Worm (Caenorhabditis elegans) whole organism, early embryonic: Measurements from ENCODE around the gene C50H2.7.

ENCODE experiments used
- B0310.2 ChIP-seq: sonication (generic microtip); optimal IDR thresholded peaks from 2 replicates; lab custom pipeline; 2016; ENCODE audit warnings: mild to moderate bottlenecking, missing genetic modification characterization, missing compliant biosample characterization
- F13C5.2 ChIP-seq: sonication (generic microtip); optimal IDR thresholded peaks from 2 replicates; lab custom pipeline; 2017; ENCODE audit warnings: mild to moderate bottlenecking, missing genetic modification characterization, inconsistent platforms, missing compliant biosample characterization
- aly-1 ChIP-seq: sonication (generic microtip); optimal IDR thresholded peaks from 2 replicates; lab custom pipeline; 2016; ENCODE audit warnings: missing genetic modification characterization, missing compliant biosample characterization
- ama-1 ChIP-seq: fragments of 150-350 bp; optimal IDR thresholded peaks from 2 replicates; lab custom pipeline; 2014
- ceh-13 ChIP-seq: fragments of 200-800 bp; sonication (Bioruptor generic); optimal IDR thresholded peaks from 2 replicates; lab custom pipeline; 2018; ENCODE audit warnings: mild to moderate bottlenecking, missing genetic modification characterization, missing compliant biosample characterization
- ets-7 ChIP-seq: sonication (generic microtip); optimal IDR thresholded peaks from 2 replicates; lab custom pipeline; 2016; ENCODE audit warnings: missing genotype, missing genetic modification characterization, missing compliant biosample characterization
- flt-1 ChIP-seq: fragments of 200-800 bp; sonication (Bioruptor generic); IDR thresholded peaks from 2 replicates; pipeline ENCODE4 v1.3.6; 2022; ENCODE audit warnings: missing genetic modification characterization, missing compliant biosample characterization
- hmg-4 ChIP-seq: fragments of 200-800 bp; sonication (Bioruptor generic); optimal IDR thresholded peaks from 2 replicates; lab custom pipeline; 2018; ENCODE audit warnings: mild to moderate bottlenecking, missing genetic modification characterization, missing compliant biosample characterization
- hnd-1 ChIP-seq: sonication (generic microtip); optimal IDR thresholded peaks from 2 replicates; lab custom pipeline; 2016; ENCODE audit warnings: missing genetic modification characterization, missing compliant biosample characterization
- pes-1 ChIP-seq: fragments of 200-800 bp; sonication (Bioruptor generic); IDR thresholded peaks from 2 replicates; pipeline ENCODE4 v1.3.6; 2022; ENCODE audit warnings: missing genetic modification reagents, missing genetic modification characterization, missing compliant biosample characterization
- scrt-1 ChIP-seq: fragments of 200-800 bp; sonication (Bioruptor generic); IDR thresholded peaks from 2 replicates; pipeline ENCODE4 v1.3.6; 2022; ENCODE audit warnings: missing genetic modification characterization, missing compliant biosample characterization
- sea-1 ChIP-seq: fragments of 200-800 bp; sonication (Bioruptor generic); conservative IDR thresholded peaks from 2 replicates; pipeline ENCODE4 v1.3.6; 2022; ENCODE audit warnings: missing genetic modification characterization, missing compliant biosample characterization

DNA sequence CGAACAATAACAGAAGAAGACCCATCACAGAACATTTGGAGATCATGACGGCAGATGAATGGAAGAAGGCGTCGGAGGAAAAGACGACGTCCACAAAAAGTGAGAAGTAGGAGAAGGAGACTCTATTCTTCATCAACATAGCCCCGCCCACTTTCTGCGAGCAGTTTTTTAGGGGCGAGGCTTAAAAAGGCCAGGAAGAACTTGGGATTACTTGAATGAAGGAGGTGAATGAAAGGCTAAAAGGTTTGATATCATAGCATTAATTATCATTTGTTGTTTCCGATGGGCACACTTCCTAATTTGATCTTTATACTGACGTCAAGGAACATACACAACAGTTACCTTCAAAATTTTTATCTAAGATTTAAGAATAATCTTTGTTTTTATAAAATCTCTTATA is 26.3 kb downstream of the C50H2.7 start, which contains the start of gene nlp-58:
- TF ChIP-seq ceh-13 (GFP tag; lab: Kevin White, UChicago) (no peak), sea-1 (GFP tag; lab: Robert Waterston, UW) (no peak), ets-7 (tag; lab: Kevin White, UChicago) (no peak), flt-1 (GFP tag; lab: Robert Waterston, UW) (no peak), ama-1 (lab: Kevin White, UChicago) (no peak), hnd-1 (tag; lab: Kevin White, UChicago) (no peak), aly-1 (tag; lab: Kevin White, UChicago) (no peak), F13C5.2 (tag; lab: Kevin White, UChicago) (no peak), pes-1 (GFP tag; lab: Robert Waterston, UW) (no peak), hmg-4 (GFP tag; lab: Kevin White, UChicago) (no peak), scrt-1 (GFP tag; lab: Robert Waterston, UW) (no peak), B0310.2 (tag; lab: Kevin White, UChicago) (no peak)
